Fruit fly (Drosophila melanogaster) ovary, adult (tissue): ENCODE results near the gene Tmx3.

Experiments used
- CG17801 ChIP-seq: fragments of 200-800 bp; optimal IDR thresholded peaks from 2 replicates; lab custom pipeline; 2019; ENCODE audit warnings: missing biosample characterization, mild to moderate bottlenecking, missing genetic modification characterization, moderate library complexity; ENCODE audit not compliant: partially characterized antibody

The Tmx3 gene

DNA sequence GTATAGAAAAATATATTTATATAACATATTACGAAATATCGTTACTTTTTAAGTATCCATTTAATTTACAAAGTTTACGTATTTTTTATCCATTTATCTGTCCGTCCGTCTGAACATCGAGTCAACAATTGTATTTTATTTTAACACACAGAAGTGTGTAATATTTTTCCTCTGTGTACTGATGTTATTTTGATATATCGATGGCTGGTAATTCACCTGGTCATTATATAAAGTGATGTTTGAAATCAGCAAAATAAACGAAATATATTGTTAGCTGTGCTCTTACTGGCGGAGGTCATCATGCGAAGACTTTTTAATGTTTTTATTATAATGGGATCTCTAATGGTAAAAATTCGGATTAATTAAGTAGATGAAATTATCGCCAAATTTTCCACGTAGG lies 29.0 kb upstream of the Tmx3 start, which contains the start of gene CG33689:
CG33689 (plus strand) TSS at position 301 of the 400 bp plus-strand sequence.
- no peak for TF ChIP-seq CG17801 (GFP tag; lab: Kevin White, UChicago)

DNA sequence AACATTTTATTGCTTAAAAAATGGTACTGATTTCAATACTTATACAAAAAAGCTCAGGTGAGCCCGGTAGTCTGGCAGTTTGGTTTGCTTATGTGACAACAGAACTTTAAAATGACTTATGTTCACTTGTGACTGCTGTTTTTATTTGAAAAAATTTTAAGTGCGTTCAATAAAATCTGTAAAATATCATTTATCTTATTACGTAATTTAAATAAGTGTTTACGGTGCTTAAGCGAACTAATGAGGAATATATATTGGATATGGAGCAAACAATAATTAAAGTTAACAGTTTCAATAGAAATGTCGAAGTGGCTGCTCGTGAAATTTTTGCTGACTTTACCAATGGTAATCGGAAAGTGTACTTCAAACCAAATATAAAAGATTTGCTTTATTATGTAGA lies 27.9 kb upstream of the Tmx3 start, which contains the start of gene dls:
dls (plus strand) TSS at position 301 of the 400 bp plus-strand sequence.
- TF ChIP-seq CG17801 (GFP tag; lab: Kevin White, UChicago): no peak

DNA sequence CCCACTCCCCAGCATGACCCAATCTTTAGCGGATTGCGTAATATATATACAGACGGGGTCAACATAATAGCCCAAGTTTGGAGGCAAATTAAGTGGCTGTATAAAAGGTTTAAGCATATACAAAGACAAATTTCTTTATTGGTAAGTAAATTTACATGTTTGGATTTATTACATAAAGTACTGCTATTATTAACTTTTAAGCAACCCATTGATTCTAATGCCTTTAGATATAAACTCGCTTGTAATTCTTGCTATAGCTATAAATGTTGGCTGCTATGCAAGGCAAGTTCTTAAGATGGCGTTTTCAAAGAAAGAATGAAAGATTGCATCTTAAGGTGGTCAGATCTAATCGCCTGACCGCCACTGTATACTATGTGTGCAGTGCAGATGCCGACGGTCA lies 26.4 kb upstream of the Tmx3 start:
- no peak for TF ChIP-seq CG17801 (GFP tag; lab: Kevin White, UChicago)

DNA sequence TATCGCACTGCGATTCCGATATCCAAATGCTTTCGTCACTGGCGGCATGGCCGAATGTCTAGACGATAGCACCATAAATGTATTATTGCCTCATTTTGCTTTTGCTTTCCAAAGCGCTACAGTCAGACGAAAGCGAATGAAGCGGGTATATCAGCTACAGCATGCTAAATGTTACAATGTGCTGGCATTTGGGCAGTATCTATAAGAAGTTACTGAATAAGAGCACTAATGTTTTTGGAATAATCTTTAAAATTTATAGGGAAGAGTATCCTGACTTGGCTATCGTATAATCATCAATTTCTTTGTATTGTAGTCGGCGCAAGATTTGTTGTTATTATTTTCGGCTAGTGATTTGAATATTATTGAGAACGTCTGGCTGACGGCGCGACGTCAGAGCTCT lies 25.7 kb upstream of the Tmx3 start:
- no peak for TF ChIP-seq CG17801 (GFP tag; lab: Kevin White, UChicago)

DNA sequence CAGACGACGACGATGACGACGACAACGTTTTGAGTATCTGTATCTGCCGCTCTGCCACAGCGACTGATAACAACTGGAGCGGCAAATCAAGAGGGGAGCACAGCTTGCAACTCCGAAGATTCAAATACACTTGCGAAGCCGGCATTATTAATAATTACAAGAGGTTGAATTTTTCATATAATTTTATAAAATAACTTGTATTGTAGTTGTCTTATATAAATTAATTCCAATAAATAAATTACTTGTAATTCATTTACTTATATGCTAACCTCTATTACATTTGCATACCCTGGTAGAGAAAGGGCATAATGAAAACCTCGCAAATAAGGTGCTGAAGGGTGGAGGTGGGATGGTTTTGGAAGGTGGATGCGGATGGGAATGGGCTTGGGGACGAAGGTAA lies 24.8 kb upstream of the Tmx3 start:
- no peak for TF ChIP-seq CG17801 (GFP tag; lab: Kevin White, UChicago)

DNA sequence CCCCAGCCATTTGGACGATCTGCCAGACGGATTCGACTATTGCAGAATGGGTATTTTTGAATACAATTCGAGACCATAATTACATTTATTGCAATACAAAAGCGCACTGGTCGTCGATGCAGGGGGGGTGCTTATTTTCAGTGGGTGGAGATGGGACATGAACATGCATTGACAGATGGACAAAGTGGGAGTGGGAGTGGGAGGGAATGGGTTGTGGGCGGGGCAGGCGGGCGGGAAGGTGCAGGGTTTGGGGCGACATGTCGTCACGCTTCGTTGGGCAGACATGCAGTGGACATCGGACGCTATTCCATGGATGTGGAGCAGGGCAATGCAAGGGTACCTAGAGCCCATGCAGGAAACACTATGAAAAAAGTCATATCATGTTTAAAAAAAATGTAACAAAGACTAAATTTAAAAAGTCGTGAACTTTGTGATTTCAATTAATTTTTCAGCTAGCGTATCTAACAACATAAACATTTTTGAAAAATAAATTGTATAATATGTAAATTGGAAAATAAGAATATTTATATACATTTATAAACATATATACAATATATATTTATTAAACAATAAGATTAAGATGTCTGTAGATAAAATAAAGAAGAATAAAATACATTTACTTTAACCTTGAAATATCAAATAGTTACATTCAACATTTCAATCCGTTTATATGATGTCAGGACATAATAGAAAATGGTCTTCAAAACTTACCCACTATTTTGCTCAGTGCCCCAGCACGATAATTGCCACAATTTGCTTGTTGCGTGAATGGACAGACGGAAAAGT lies 20.7 kb upstream of the Tmx3 start:
- no peak for TF ChIP-seq CG17801 (GFP tag; lab: Kevin White, UChicago)

DNA sequence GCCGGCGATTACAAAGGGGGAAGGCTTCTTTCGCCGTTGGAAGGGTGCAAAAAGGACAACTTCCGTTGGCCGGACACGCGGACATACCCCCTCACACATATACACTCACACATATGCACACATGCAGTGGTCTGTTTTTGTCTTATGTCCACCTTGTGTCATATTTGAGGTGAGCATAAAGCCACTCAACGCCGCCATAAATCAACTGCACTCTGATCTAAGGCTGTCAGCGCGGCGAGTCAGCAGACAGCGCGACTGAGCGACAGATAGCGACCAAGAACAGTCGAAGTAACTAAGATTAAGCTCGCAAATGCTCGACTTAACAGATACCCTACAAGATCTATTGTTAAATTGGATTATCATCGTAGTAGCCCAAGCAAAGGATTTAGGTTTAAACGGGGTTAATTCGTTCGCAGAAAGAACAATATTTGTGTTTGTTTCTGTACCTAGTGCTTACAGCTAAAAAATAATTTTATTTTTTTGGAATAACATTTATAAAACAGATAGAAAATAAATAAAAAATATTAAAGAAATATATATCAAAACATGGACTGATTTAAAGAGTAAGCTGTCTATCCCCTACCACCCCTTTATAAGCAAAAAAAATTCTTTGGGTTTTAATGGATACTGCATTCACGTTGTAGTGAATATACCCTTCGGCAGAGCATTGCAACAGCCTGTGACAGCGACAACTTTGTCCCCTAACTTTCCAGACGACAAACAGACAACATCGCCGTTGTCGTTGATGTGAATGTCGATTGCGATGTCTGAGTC lies 19.9 kb upstream of the Tmx3 start:
- TF ChIP-seq CG17801 (GFP tag; lab: Kevin White, UChicago): no peak

DNA sequence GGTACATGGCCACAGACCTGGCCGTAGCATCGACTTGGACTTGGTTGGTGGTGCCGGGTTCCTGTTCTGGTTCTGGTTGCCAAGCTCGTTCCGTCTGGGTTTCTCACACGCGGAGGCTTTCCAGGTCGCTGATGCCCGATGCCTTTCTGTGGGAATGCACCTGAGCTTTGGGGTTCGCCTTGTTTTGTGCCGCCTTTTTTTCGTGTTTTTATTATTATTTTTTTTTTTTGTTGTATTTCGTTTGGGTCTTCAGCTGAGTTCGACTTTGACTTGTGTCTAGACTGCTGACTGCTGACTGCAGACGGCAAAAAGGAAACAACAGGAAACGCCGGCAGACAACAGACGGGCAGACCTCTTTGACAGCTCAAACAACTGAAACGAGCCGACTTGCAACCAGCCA lies 19.3 kb upstream of the Tmx3 start:
- no peak for TF ChIP-seq CG17801 (GFP tag; lab: Kevin White, UChicago)

DNA sequence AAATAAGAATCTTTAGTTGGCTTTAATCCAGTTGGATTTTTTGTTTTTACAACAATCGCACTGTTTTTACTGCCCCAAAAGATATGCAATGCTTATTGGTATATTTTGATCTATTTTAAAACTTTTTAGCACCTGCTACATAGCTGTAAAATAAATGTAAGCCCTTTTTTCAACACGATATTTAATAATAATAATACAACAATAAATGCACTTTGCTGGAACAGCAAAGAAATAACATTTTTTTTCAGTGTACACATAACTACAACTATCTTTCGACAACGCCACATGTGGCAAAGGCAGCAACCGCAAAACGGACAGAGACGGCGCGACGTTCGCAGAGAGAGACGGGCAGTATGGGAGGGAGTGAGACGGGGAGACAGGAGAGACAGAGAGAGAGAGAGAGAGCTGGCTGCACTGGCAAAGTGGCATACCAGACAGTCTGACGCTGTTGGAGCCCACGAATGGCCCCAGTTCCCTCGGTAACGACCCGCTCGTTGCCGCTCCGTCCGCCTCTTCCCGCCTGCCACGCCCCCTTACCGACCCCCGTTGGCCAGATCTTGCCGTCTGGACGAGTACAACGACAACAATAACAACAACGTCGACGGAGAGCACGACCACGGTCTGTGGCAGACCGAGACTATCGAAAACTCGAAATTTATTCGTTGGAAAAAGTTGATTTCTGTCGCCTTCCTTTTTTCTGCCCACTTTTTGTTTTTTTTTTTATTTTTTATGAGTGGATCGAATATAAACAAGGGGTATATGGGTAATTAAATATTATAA lies 17.6 kb upstream of the Tmx3 start:
- TF ChIP-seq CG17801 (GFP tag; lab: Kevin White, UChicago): no peak

DNA sequence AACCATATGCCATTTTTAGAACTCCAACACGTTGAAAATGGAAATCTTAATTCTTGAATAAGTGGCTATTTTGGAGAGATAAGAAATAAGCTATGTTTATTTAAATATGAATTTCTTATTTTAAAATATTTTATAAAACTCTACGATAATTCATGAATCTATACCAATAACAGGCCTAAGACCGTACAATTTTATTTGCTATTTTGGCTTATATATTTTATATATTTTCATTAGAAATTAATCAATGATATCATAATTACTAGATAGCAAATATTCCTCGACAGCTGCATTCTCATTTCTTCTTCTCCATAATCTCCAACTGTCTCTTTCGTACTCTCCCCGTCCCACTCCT lies 17.0 kb upstream of the Tmx3 start:
- no peak for TF ChIP-seq CG17801 (GFP tag; lab: Kevin White, UChicago)

DNA sequence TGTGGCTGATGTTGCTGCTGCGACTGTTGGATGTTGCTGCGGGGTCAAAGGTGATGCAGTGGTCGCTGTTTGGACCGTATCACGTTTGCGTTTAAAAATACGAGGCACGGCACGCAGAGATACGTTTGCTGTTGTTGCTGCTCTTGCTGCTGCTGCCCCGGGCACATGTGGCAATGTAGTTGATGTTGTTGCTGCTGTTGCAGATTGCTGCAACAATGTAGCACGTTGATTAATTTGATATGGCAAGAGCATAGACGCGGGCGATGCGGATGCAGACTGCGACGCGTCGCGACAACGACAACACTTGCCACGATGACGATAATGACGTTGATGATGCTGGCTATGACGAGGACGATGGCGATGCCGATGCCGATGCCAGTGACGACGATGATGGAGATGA lies 15.7 kb upstream of the Tmx3 start:
- no peak for TF ChIP-seq CG17801 (GFP tag; lab: Kevin White, UChicago)

DNA sequence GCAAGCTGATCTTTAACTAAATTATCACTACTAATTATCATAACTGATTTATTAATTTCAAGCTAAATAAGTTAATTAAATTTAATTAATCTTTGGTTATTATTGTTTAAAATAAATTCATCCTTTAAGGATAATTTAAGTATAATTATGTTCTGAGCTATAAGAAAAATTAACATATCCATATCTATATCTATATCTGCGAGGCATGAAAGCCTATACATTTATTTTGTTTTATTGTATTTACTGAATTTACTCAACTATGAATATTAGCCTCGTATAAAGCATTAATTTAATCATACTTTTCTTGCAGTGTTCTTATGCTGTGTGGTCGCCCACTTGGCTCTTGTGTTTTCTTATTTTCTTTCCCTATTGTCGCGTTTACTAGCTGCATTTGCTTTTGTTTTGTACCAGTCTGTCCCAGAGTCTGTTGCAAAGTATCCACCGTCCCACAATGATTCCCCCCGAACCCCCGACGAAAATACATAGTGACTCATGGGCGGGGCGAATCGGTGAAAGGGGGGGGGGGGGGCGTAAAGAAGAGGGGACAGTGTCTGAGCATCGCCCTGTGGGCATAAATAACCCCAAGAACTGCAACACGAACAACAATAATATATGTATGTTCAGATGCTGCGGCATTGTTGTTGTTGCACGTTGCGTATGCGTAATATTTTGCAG lies 14.2 kb upstream of the Tmx3 start:
- TF ChIP-seq CG17801 (GFP tag; lab: Kevin White, UChicago): no peak

DNA sequence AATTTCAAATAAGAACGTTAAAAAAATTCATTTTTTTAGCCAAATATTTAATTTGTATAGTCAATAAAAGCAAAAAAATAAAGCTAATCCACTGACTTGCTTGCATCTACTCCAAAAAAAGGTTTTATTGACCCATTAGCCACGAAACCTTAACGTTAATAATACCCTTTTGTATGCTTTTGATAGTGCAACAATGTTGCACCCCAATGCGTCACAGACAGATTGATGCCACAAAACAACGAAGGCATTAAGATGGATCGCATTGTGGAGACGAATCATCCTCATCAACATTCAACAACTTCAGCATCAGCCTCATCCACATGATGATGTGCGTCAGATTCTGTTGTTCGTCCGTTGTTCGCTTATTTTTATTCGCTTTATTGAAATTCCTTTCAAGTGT lies 13.5 kb upstream of the Tmx3 start:
- TF ChIP-seq CG17801 (GFP tag; lab: Kevin White, UChicago): no peak

DNA sequence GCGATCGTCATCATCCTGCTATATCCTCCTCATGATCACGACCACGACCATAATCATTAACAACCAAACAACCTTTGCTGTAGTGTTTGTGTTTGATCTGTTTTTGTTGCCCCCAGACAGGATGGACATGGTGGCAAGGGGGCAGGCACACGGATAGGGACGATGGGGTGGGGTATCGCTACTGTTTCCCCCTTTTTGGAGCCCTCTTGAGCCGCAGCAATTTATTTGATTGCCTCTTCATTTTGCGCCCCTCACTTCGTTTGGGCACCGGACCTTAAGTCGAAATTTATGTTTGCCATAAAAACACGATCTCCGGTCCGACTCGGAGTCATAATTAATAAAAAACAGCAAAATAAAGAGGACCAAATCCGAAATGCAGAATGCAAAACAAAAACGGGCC lies 13.1 kb upstream of the Tmx3 start:
- no peak for TF ChIP-seq CG17801 (GFP tag; lab: Kevin White, UChicago)

DNA sequence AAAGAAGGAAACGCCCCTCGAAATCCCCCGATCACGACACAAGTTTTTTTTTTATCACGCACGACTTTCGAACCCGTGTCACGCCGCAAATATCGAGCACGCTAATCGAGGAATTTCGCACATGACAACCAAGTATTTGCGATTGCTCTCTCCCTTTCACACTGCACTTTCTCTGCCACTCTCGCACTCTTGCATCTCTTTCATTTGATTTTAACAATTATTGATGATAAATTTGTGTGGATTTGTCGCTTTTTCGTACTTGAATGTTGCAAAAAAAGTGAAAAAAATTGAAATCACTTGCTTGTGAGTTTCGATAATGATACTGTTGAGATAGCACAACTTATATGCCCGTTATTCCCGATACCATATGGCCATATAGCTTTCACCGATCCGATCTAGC lies 11.7 kb upstream of the Tmx3 start, which contains the start of gene CG13073:
CG13073 (minus strand) TSS at position 101 of the 400 bp plus-strand sequence.
- no peak for TF ChIP-seq CG17801 (GFP tag; lab: Kevin White, UChicago)
